Worm (Caenorhabditis elegans) whole organism, young adult: ENCODE results near the gene F27B3.8.

Experiments used
- K11D2.4 ChIP-seq: fragments of 200-800 bp; sonication (Bioruptor generic); IDR thresholded peaks from 2 replicates; pipeline ENCODE4 v1.3.6; 2022; ENCODE audit warnings: missing genetic modification reagents, missing genetic modification characterization, missing compliant biosample characterization
- ama-1 ChIP-seq, 3 experiments: fragments of 150-350 bp in 1 of 3; sonication (generic microtip) in 2 of 3; optimal IDR thresholded peaks; 2 replicates each; lab custom pipeline; 2014 to 2018; ENCODE audit warnings: missing biosample characterization in 2 of 3, missing genetic modification characterization in 2 of 3, missing genetic modification reagents in 2 of 3
- athp-1 ChIP-seq: sonication (generic microtip); optimal IDR thresholded peaks from 2 replicates; lab custom pipeline; 2017; ENCODE audit warnings: mild to moderate bottlenecking, missing genetic modification characterization, missing compliant biosample characterization
- ekl-4 ChIP-seq: fragments of 200-800 bp; sonication (Bioruptor generic); IDR thresholded peaks from 2 replicates; pipeline ENCODE4 v1.3.6; 2022; ENCODE audit warnings: missing genetic modification reagents, missing genetic modification characterization, missing compliant biosample characterization
- pha-4 ChIP-seq: fragments of 150-350 bp; sonication (generic microtip); optimal IDR thresholded peaks from 2 replicates; lab custom pipeline; 2014; ENCODE audit warnings: missing biosample characterization, missing genetic modification reagents, missing genetic modification characterization
- snpc-4 ChIP-seq, 5 experiments: fragments of 150-350 bp in 1 of 5; sonication (generic microtip) in 4 of 5; optimal IDR thresholded peaks; 2 replicates each; lab custom pipeline; 2014 to 2018; ENCODE audit warnings: missing genetic modification characterization in 5 of 5, missing biosample characterization in 3 of 5, antibody characterized with exemption in 2 of 5, mild to moderate bottlenecking in 2 of 5, missing compliant biosample characterization in 2 of 5, missing genotype in 2 of 5, moderate library complexity in 2 of 5, missing genetic modification reagents in 1 of 5
- tlf-1 ChIP-seq: fragments of 200-800 bp; sonication (Bioruptor generic); optimal IDR thresholded peaks from 2 replicates; lab custom pipeline; 2018; ENCODE audit warnings: mild to moderate bottlenecking, missing genetic modification characterization, missing compliant biosample characterization
- unc-62 ChIP-seq: fragments of 150-350 bp; optimal IDR thresholded peaks from 2 replicates; lab custom pipeline; 2014; ENCODE audit warnings: missing biosample characterization, missing genetic modification reagents, missing genetic modification characterization
- ztf-18 ChIP-seq: sonication (generic microtip); optimal IDR thresholded peaks from 2 replicates; lab custom pipeline; 2016; ENCODE audit warnings: missing genotype, mild to moderate bottlenecking, missing genetic modification characterization, missing compliant biosample characterization

DNA sequence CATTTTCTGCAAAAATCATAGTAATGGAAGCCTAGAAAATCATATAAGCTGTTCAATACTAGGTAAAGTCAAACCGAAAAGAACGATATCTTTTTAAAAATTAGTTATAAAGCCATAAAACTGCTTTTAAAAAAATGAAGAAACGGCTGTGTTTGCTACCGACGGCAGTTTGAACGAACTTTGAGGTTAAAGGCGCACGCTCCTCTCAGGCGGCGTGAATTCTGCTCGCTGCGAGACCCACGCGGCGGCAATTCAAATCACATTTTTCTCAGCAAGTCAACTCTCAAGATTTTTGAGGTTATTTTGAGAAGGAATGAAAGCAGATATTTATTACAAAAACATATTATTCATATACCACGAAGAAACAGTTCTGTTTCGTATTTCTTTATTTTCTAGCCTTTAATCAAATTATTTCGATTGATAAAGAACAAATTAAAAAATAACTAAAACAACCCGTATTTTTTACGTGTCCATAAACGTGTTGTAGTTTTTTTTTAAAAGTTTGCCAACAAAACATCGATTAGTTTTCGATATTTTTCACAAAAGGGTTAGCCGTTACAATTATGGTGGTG, 28.7 kb downstream of the F27B3.8 start, which contains the start of the genes mdh-2 and F20H11.4:
- no peak for TF ChIP-seq K11D2.4 (GFP tag; lab: Robert Waterston, UW)
- no peak for TF ChIP-seq pha-4 (tag; lab: Kevin White, UChicago)
- TF ChIP-seq snpc-4 (GFP tag; optimal IDR thresholded peaks at IDR 0.05; lab: Kevin White, UChicago) = no peak
- no peak for TF ChIP-seq snpc-4 (tag; optimal IDR thresholded peaks at IDR 0.05; lab: Kevin White, UChicago)
- TF ChIP-seq unc-62 = no peak
- no peak for TF ChIP-seq athp-1 (tag; lab: Kevin White, UChicago)
- TF ChIP-seq ama-1 (optimal IDR thresholded peaks at IDR 0.05; lab: Kevin White, UChicago) = no peak
- TF ChIP-seq ama-1 (GFP tag; optimal IDR thresholded peaks at IDR 0.05; lab: Kevin White, UChicago) = no peak
- TF ChIP-seq tlf-1 (GFP tag; lab: Kevin White, UChicago) = peak; percentile 37
- TF ChIP-seq ztf-18 (tag; lab: Kevin White, UChicago) = peak; percentile 25
- TF ChIP-seq ekl-4 (GFP tag; lab: Robert Waterston, UW) = no peak
